Fruit fly (Drosophila melanogaster): ENCODE measurements around the gene CG42818.
A peak's percentile ranks its signal among the peaks of the same experiment; 100 is the strongest.

CG42818 gene

dm6 chr2L:16284306-16285299 lies 42.9 kb downstream of the CG42818 start (continued):
- TF ChIP-seq CG15011 (GFP tag; optimal IDR thresholded peaks at IDR 0.05) (no peak), chif (GFP tag; optimal IDR thresholded peaks at IDR 0.05) (peak in 1 of 2 experiments; percentile 20), CG12744 (GFP tag; optimal IDR thresholded peaks at IDR 0.05) (peak; percentile 13), NfI (GFP tag; optimal IDR thresholded peaks at IDR 0.05) (peak; percentile 42), ken (GFP tag; IDR thresholded peaks at IDR 0.05) (no peak), CG15601 (tag; optimal IDR thresholded peaks at IDR 0.05) (peak; percentile 0), Bdp1 (GFP tag; optimal IDR thresholded peaks at IDR 0.05) (no peak), lbe (GFP tag; optimal IDR thresholded peaks at IDR 0.05) (peak; percentile 64), exex (tag; optimal IDR thresholded peaks at IDR 0.05) (peak; percentile 51), Asciz (GFP tag; optimal IDR thresholded peaks at IDR 0.05) (peak; percentile 44), HHEX (GFP tag; optimal IDR thresholded peaks at IDR 0.05) (peak; percentile 62), bigmax (GFP tag; optimal IDR thresholded peaks at IDR 0.05) (peak; percentile 44), CG1024 (GFP tag; IDR thresholded peaks at IDR 0.05) (no peak), disco-r (GFP tag; optimal IDR thresholded peaks at IDR 0.05) (peak; percentile 47), CG12104 (GFP tag; optimal IDR thresholded peaks at IDR 0.05) (peak; percentile 0), CG12219 (GFP tag; optimal IDR thresholded peaks at IDR 0.05) (peak; percentile 47), CG15514 (GFP tag; optimal IDR thresholded peaks at IDR 0.05) (peak; percentile 36), CG11085 (GFP tag; IDR thresholded peaks at IDR 0.05) (no peak), CG8924 (tag; optimal IDR thresholded peaks at IDR 0.05) (peak; percentile 36), fu2 (GFP tag; optimal IDR thresholded peaks at IDR 0.05) (no peak), CG2712 (tag; optimal IDR thresholded peaks at IDR 0.05) (peak; percentile 33), CG31388 (GFP tag; optimal IDR thresholded peaks at IDR 0.05) (no peak), CG3281 (GFP tag; optimal IDR thresholded peaks at IDR 0.05) (peak; percentile 83), nerfin-2 (GFP tag; IDR thresholded peaks at IDR 0.05; ENCODE audit: partially characterized antibody) (no peak), Sry-δ (GFP tag; optimal IDR thresholded peaks at IDR 0.05) (peak; percentile 17), Poxn (GFP tag; IDR thresholded peaks at IDR 0.05) (no peak), CG3163 (GFP tag; optimal IDR thresholded peaks at IDR 0.05) (peak; percentile 78), dm (GFP tag; optimal IDR thresholded peaks at IDR 0.05) (peak; percentile 47), CG15073 (GFP tag; optimal IDR thresholded peaks at IDR 0.05) (peak; percentile 97), lab (GFP tag; optimal IDR thresholded peaks at IDR 0.05) (peak; percentile 85), Pdp1 (GFP tag; optimal IDR thresholded peaks at IDR 0.05) (peak in 1 of 2 experiments; percentile 54), Hmx (GFP tag; optimal IDR thresholded peaks at IDR 0.05) (peak; percentile 8), Ssrp (tag; optimal IDR thresholded peaks at IDR 0.05) (peak; percentile 1), bcd (GFP tag; optimal IDR thresholded peaks at IDR 0.05) (peak; percentile 23), nerfin-1 (tag; optimal IDR thresholded peaks at IDR 0.05) (peak; percentile 75), CG8765 (GFP tag; IDR thresholded peaks at IDR 0.05) (no peak), Fer3 (tag; optimal IDR thresholded peaks at IDR 0.05) (peak; percentile 47), Vsx1 (GFP tag; optimal IDR thresholded peaks at IDR 0.05) (peak; percentile 40), Jarid2 (GFP tag; optimal IDR thresholded peaks at IDR 0.05) (peak; percentile 30), CG13624 (GFP tag; optimal IDR thresholded peaks at IDR 0.05) (peak; percentile 76), CG12155 (GFP tag; optimal IDR thresholded peaks at IDR 0.05) (peak; percentile 34), unpg (GFP tag; optimal IDR thresholded peaks at IDR 0.05) (peak; percentile 51), D19B (GFP tag; optimal IDR thresholded peaks at IDR 0.05) (peak; percentile 46), CG1792 (GFP tag; optimal IDR thresholded peaks at IDR 0.05) (peak; percentile 3), CG12391 (tag; optimal IDR thresholded peaks at IDR 0.05) (peak; percentile 56), pb (GFP tag; optimal IDR thresholded peaks at IDR 0.05) (no peak), Dll (GFP tag; IDR thresholded peaks at IDR 0.05; ENCODE audit: partially characterized antibody) (no peak)
